Worm (Caenorhabditis elegans): ENCODE data around the gene hpr-17.

hpr-17 gene

ce11 chrII:13187188-13187587 is 30.3 kb upstream of the hpr-17 start, which contains the start of gene mecr-1 (continued):
- TF ChIP-seq egl-27 (tag; optimal IDR thresholded peaks at IDR 0.05) (no peak), nhr-25 (tag; optimal IDR thresholded peaks at IDR 0.05) (no peak), snpc-4 (tag; optimal IDR thresholded peaks at IDR 0.05) (no peak), ZK546.5 (tag; optimal IDR thresholded peaks at IDR 0.05) (no peak), zag-1 (tag; optimal IDR thresholded peaks at IDR 0.05) (no peak), fos-1 (tag; optimal IDR thresholded peaks at IDR 0.05) (no peak), nhr-76 (tag; optimal IDR thresholded peaks at IDR 0.05) (no peak), ceh-82 (tag; optimal IDR thresholded peaks at IDR 0.05) (no peak), nhr-77 (tag; optimal IDR thresholded peaks at IDR 0.05) (no peak), unc-62 (GFP tag; optimal IDR thresholded peaks at IDR 0.05) (no peak), mml-1 (tag; optimal IDR thresholded peaks at IDR 0.05) (no peak), nfya-1 (tag; optimal IDR thresholded peaks at IDR 0.05; ENCODE audit: insufficient read depth) (peak; percentile 37), daf-12 (tag; optimal IDR thresholded peaks at IDR 0.05) (no peak), nhr-28 (tag; optimal IDR thresholded peaks at IDR 0.05) (no peak), R02D3.7 (tag; optimal IDR thresholded peaks at IDR 0.05) (peak; percentile 91), jun-1 (tag; optimal IDR thresholded peaks at IDR 0.05) (no peak)

- TF ChIP-seq ceh-16 (tag; optimal IDR thresholded peaks at IDR 0.05) (no peak), nhr-25 (tag; optimal IDR thresholded peaks at IDR 0.05) (no peak), lin-39 (tag; optimal IDR thresholded peaks at IDR 0.05) (no peak), tbx-2 (tag; optimal IDR thresholded peaks at IDR 0.05) (no peak), unc-39 (tag; optimal IDR thresholded peaks at IDR 0.05) (no peak), ceh-82 (tag; optimal IDR thresholded peaks at IDR 0.05) (no peak), zag-1 (tag; optimal IDR thresholded peaks at IDR 0.05) (no peak), elt-2 (tag; optimal IDR thresholded peaks at IDR 0.05) (no peak), ama-1 (optimal IDR thresholded peaks at IDR 0.05) (no peak), egl-5 (tag; optimal IDR thresholded peaks at IDR 0.05) (no peak), nhr-77 (tag; optimal IDR thresholded peaks at IDR 0.05) (no peak), snpc-4 (tag; optimal IDR thresholded peaks at IDR 0.05) (no peak), nhr-11 (tag; optimal IDR thresholded peaks at IDR 0.05) (no peak), jun-1 (tag; optimal IDR thresholded peaks at IDR 0.05) (no peak), nhr-23 (tag; optimal IDR thresholded peaks at IDR 0.05) (no peak), ZK546.5 (tag; optimal IDR thresholded peaks at IDR 0.05) (no peak)
Observed at ce11 chrII:13184129-13184528, 27.3 kb upstream of the hpr-17 start, which contains the start of gene W09H1.3. Gene W09H1.3, plus strand, starts transcription at chrII:13184429.

- TF ChIP-seq nhr-25 (tag; optimal IDR thresholded peaks at IDR 0.05) (no peak), pqm-1 (tag; optimal IDR thresholded peaks at IDR 0.05) (no peak), pha-4 (tag; optimal IDR thresholded peaks at IDR 0.05) (no peak), nhr-43 (tag; optimal IDR thresholded peaks at IDR 0.05; ENCODE audit: poor library complexity, severe bottlenecking) (no peak), mml-1 (tag; optimal IDR thresholded peaks at IDR 0.05) (no peak), ceh-82 (tag; optimal IDR thresholded peaks at IDR 0.05) (no peak), lsy-12 (tag; optimal IDR thresholded peaks at IDR 0.05) (no peak), ZK546.5 (tag; optimal IDR thresholded peaks at IDR 0.05) (no peak), eor-1 (tag; optimal IDR thresholded peaks at IDR 0.05) (no peak), elt-1 (tag; optimal IDR thresholded peaks at IDR 0.05) (no peak), mdl-1 (tag; optimal IDR thresholded peaks at IDR 0.05) (no peak), nhr-76 (tag; optimal IDR thresholded peaks at IDR 0.05) (no peak), daf-12 (tag; optimal IDR thresholded peaks at IDR 0.05) (no peak), nhr-23 (tag; optimal IDR thresholded peaks at IDR 0.05) (no peak)
Observed at ce11 chrII:13183228-13183755, 26.4 kb upstream of the hpr-17 start, which contains the start of the genes W09H1.4 and his-73. Gene W09H1.4, plus strand, starts transcription at chrII:13183528. Gene his-73, plus strand, starts transcription at chrII:13183705.

ce11 chrII:13181465-13181864 is 24.6 kb upstream of the hpr-17 start, which contains the start of gene W09H1.1:
Gene W09H1.1, minus strand, starts transcription at chrII:13181565.
- TF ChIP-seq ceh-9 (tag; optimal IDR thresholded peaks at IDR 0.05) (no peak), unc-39 (tag; optimal IDR thresholded peaks at IDR 0.05) (no peak), lsy-12 (tag; optimal IDR thresholded peaks at IDR 0.05) (no peak), nhr-237 (tag; optimal IDR thresholded peaks at IDR 0.05) (no peak), skn-1 (tag; optimal IDR thresholded peaks at IDR 0.05) (no peak), fkh-2 (tag; optimal IDR thresholded peaks at IDR 0.05) (no peak), egl-5 (tag; optimal IDR thresholded peaks at IDR 0.05) (no peak), nhr-12 (tag; optimal IDR thresholded peaks at IDR 0.05) (no peak), sea-2 (GFP tag; optimal IDR thresholded peaks at IDR 0.05) (no peak), nhr-76 (tag; optimal IDR thresholded peaks at IDR 0.05) (no peak), pha-4 (tag; optimal IDR thresholded peaks at IDR 0.05) (no peak), egl-27 (tag; optimal IDR thresholded peaks at IDR 0.05) (no peak), nfya-1 (tag; optimal IDR thresholded peaks at IDR 0.05; ENCODE audit: insufficient read depth) (no peak), fkh-10 (GFP tag; optimal IDR thresholded peaks at IDR 0.05) (no peak), nhr-77 (tag; optimal IDR thresholded peaks at IDR 0.05) (no peak)
